Worm (Caenorhabditis elegans) whole organism, L2 larva: ENCODE measurements around the gene srh-99.

Experiments
- ama-1 ChIP-seq: fragments of 150-350 bp; optimal IDR thresholded peaks from 2 replicates; lab custom pipeline; 2018; ENCODE audit warnings: inconsistent platforms
- nhr-25 ChIP-seq: fragments of 150-350 bp; sonication (generic microtip); optimal IDR thresholded peaks from 3 replicates; lab custom pipeline; 2014; ENCODE audit warnings: missing biosample characterization, missing genetic modification characterization

DNA sequence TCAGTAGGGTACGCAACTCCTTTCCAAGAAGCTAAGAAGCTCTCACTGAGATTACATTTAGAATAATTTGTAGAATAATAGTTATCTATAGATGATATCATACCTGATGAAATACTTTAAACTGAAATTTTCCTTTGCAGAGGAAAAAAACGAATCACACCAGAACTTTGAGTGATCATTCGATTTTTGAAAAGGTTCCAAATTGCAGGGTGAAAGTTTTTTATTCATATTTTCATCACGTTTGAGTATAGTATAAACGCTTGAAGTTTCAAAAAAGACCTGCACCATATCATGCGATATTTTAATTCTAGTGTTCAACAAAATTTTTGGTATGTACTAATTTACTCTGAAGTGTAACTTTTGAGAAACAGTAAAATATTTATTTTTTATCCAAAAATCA, 1.8 kb downstream of the srh-99 start, which contains the start of gene srh-100:
- no peak for TF ChIP-seq ama-1 (lab: Kevin White, UChicago)
- no peak for TF ChIP-seq nhr-25 (tag; lab: Kevin White, UChicago)
